Worm (Caenorhabditis elegans) whole organism, L1 larva: ENCODE measurements around the gene idpp-13.

Source experiments
- C04F5.9 ChIP-seq: sonication (generic microtip); optimal IDR thresholded peaks from 2 replicates; lab custom pipeline; 2016; ENCODE audit warnings: missing genetic modification characterization, missing compliant biosample characterization
- C34B4.2 ChIP-seq: sonication (generic microtip); optimal IDR thresholded peaks from 2 replicates; lab custom pipeline; 2017; ENCODE audit warnings: mild to moderate bottlenecking, missing genetic modification characterization, missing compliant biosample characterization
- F16B12.6 ChIP-seq: fragments of 150-350 bp; optimal IDR thresholded peaks from 2 replicates; lab custom pipeline; 2014; ENCODE audit warnings: missing biosample characterization, missing genetic modification characterization
- Y116A8C.19 ChIP-seq: sonication (generic microtip); optimal IDR thresholded peaks from 2 replicates; lab custom pipeline; 2016; ENCODE audit warnings: missing compliant biosample characterization, missing genetic modification characterization, borderline replicate concordance
- ama-1 ChIP-seq: fragments of 150-350 bp; optimal IDR thresholded peaks from 2 replicates; lab custom pipeline; 2014
- blmp-1 ChIP-seq: fragments of 150-350 bp; optimal IDR thresholded peaks from 2 replicates; lab custom pipeline; 2014; ENCODE audit warnings: missing biosample characterization, missing genetic modification characterization
- ceh-82 ChIP-seq, 3 experiments: fragments of 150-350 bp in 1 of 3; sonication (generic microtip) in 2 of 3; optimal IDR thresholded peaks; 2 replicates each; lab custom pipeline; 2014 to 2017; ENCODE audit warnings: missing biosample characterization in 3 of 3, missing genetic modification characterization in 3 of 3
- ceh-90 ChIP-seq: sonication (generic microtip); optimal IDR thresholded peaks from 2 replicates; lab custom pipeline; 2016; ENCODE audit warnings: missing genetic modification characterization, missing compliant biosample characterization
- ces-1 ChIP-seq: fragments of 150-350 bp; optimal IDR thresholded peaks from 2 replicates; lab custom pipeline; 2014; ENCODE audit warnings: missing biosample characterization, missing genetic modification reagents, missing genetic modification characterization
- dpl-1 ChIP-seq, 3 experiments: fragments of 150-350 bp in 2 of 3; sonication (generic microtip) in 1 of 3; optimal IDR thresholded peaks; 2 replicates each; lab custom pipeline; 2014 to 2017; ENCODE audit warnings: missing biosample characterization in 3 of 3, missing genetic modification characterization in 3 of 3, missing genetic modification reagents in 3 of 3
- dsc-1 ChIP-seq: sonication (generic microtip); optimal IDR thresholded peaks from 2 replicates; lab custom pipeline; 2016; ENCODE audit warnings: mild to moderate bottlenecking, missing genetic modification characterization, missing compliant biosample characterization
- efl-1 ChIP-seq, 4 experiments: fragments of 150-350 bp; optimal IDR thresholded peaks in 3 of 4; peaks in 1 of 4; 1 replicate in 1 of 4; 2 replicates in 3 of 4; lab custom pipeline; 2014; ENCODE audit warnings: missing biosample characterization in 2 of 4, missing genetic modification characterization in 2 of 4, missing genetic modification reagents in 2 of 4
- elt-2 ChIP-seq: sonication (generic microtip); optimal IDR thresholded peaks from 2 replicates; lab custom pipeline; 2016; ENCODE audit warnings: missing genetic modification characterization, mild to moderate bottlenecking, inconsistent platforms, missing compliant biosample characterization, missing genetic modification reagents
- elt-3 ChIP-seq, 6 experiments: fragments of 150-350 bp in 1 of 6; sonication (generic microtip); optimal IDR thresholded peaks; 2 replicates each; lab custom pipeline; 2017 to 2018; ENCODE audit warnings: missing biosample characterization in 6 of 6, missing genetic modification characterization in 6 of 6, inconsistent platforms in 1 of 6
- fkh-10 ChIP-seq: sonication (generic microtip); optimal IDR thresholded peaks from 2 replicates; lab custom pipeline; 2017; ENCODE audit warnings: missing biosample characterization, missing genetic modification reagents, missing genetic modification characterization
- fkh-4 ChIP-seq: sonication (generic microtip); optimal IDR thresholded peaks from 2 replicates; lab custom pipeline; 2016; ENCODE audit warnings: missing compliant biosample characterization, missing genetic modification characterization, borderline replicate concordance
- fkh-8 ChIP-seq: sonication (generic microtip); optimal IDR thresholded peaks from 2 replicates; lab custom pipeline; 2016; ENCODE audit warnings: mild to moderate bottlenecking, missing genetic modification characterization, missing compliant biosample characterization
- fos-1 ChIP-seq: fragments of 150-350 bp; optimal IDR thresholded peaks from 2 replicates; lab custom pipeline; 2014; ENCODE audit warnings: missing biosample characterization, missing genetic modification characterization
- hpl-2 ChIP-seq: fragments of 150-350 bp; optimal IDR thresholded peaks from 2 replicates; lab custom pipeline; 2014; ENCODE audit warnings: missing biosample characterization, missing genetic modification reagents, missing genetic modification characterization
- jun-1 ChIP-seq: fragments of 150-350 bp; optimal IDR thresholded peaks from 2 replicates; lab custom pipeline; 2014; ENCODE audit warnings: missing biosample characterization, missing genetic modification reagents, missing genetic modification characterization
- lin-14 ChIP-seq: fragments of 200-800 bp; sonication (Bioruptor generic); optimal IDR thresholded peaks from 2 replicates; lab custom pipeline; 2018; ENCODE audit warnings: mild to moderate bottlenecking, missing genetic modification characterization, moderate library complexity, missing compliant biosample characterization
- lin-35 ChIP-seq, 2 experiments: fragments of 150-350 bp; optimal IDR thresholded peaks; 2 replicates each; lab custom pipeline; 2014; ENCODE audit warnings: missing biosample characterization in 2 of 2, missing genetic modification characterization in 2 of 2, missing genetic modification reagents in 2 of 2
- lin-39 ChIP-seq: fragments of 150-350 bp; optimal IDR thresholded peaks from 2 replicates; lab custom pipeline; 2014; ENCODE audit warnings: missing biosample characterization, missing genetic modification reagents, missing genetic modification characterization
- lir-3 ChIP-seq: sonication (generic microtip); optimal IDR thresholded peaks from 2 replicates; lab custom pipeline; 2016; ENCODE audit warnings: mild to moderate bottlenecking, missing genetic modification characterization, moderate library complexity, missing compliant biosample characterization; ENCODE audit not compliant: poor library complexity
- lsy-2 ChIP-seq, 2 experiments: fragments of 150-350 bp; optimal IDR thresholded peaks; 2 replicates each; lab custom pipeline; 2014; ENCODE audit warnings: missing biosample characterization in 2 of 2, missing genetic modification characterization in 2 of 2
- mep-1 ChIP-seq: fragments of 150-350 bp; optimal IDR thresholded peaks from 2 replicates; lab custom pipeline; 2014; ENCODE audit warnings: missing biosample characterization, missing genetic modification characterization
- nhr-11 ChIP-seq: fragments of 150-350 bp; optimal IDR thresholded peaks from 2 replicates; lab custom pipeline; 2014; ENCODE audit warnings: missing biosample characterization, missing genetic modification characterization
- nhr-12 ChIP-seq: sonication (generic microtip); optimal IDR thresholded peaks from 2 replicates; lab custom pipeline; 2017; ENCODE audit warnings: missing biosample characterization, missing genetic modification characterization
- nhr-19 ChIP-seq: fragments of 200-800 bp; sonication (Bioruptor generic); conservative IDR thresholded peaks from 2 replicates; pipeline ENCODE4 v1.3.6; 2022; ENCODE audit warnings: missing genetic modification characterization, missing compliant biosample characterization
- nhr-28 ChIP-seq: fragments of 150-350 bp; optimal IDR thresholded peaks from 2 replicates; lab custom pipeline; 2014; ENCODE audit warnings: missing biosample characterization, missing genetic modification characterization
- nhr-47 ChIP-seq: sonication (generic microtip); optimal IDR thresholded peaks from 2 replicates; lab custom pipeline; 2016; ENCODE audit warnings: mild to moderate bottlenecking, missing genetic modification characterization, moderate library complexity, missing compliant biosample characterization
- nhr-71 ChIP-seq: sonication (generic microtip); optimal IDR thresholded peaks from 2 replicates; lab custom pipeline; 2016; ENCODE audit warnings: mild to moderate bottlenecking, missing genetic modification characterization, moderate library complexity, missing compliant biosample characterization
- nhr-76 ChIP-seq: sonication (generic microtip); optimal IDR thresholded peaks from 2 replicates; lab custom pipeline; 2017; ENCODE audit warnings: missing biosample characterization, missing genetic modification characterization
- nhr-77 ChIP-seq: fragments of 150-350 bp; optimal IDR thresholded peaks from 2 replicates; lab custom pipeline; 2014; ENCODE audit warnings: missing biosample characterization, missing genetic modification characterization
- nhr-84 ChIP-seq: sonication (generic microtip); optimal IDR thresholded peaks from 2 replicates; lab custom pipeline; 2017; ENCODE audit warnings: missing biosample characterization, missing genetic modification characterization
- nhr-85 ChIP-seq: sonication (generic microtip); peaks from one replicate; lab custom pipeline; 2016; ENCODE audit warnings: missing genetic modification characterization, inconsistent platforms, missing compliant biosample characterization
- nhr-90 ChIP-seq: sonication (generic microtip); optimal IDR thresholded peaks from 2 replicates; lab custom pipeline; 2016; ENCODE audit warnings: mild to moderate bottlenecking, missing genetic modification characterization, missing compliant biosample characterization; ENCODE audit not compliant: poor library complexity
- pax-3 ChIP-seq: fragments of 200-800 bp; sonication (Bioruptor generic); optimal IDR thresholded peaks from 2 replicates; lab custom pipeline; 2018; ENCODE audit warnings: mild to moderate bottlenecking, missing genetic modification characterization, moderate library complexity, missing compliant biosample characterization
- rnt-1 ChIP-seq: sonication (generic microtip); optimal IDR thresholded peaks from 2 replicates; lab custom pipeline; 2016; ENCODE audit warnings: mild to moderate bottlenecking, missing genetic modification characterization, moderate library complexity, missing compliant biosample characterization
- snpc-4 ChIP-seq: fragments of 150-350 bp; optimal IDR thresholded peaks from 2 replicates; lab custom pipeline; 2014; ENCODE audit warnings: missing biosample characterization, missing genetic modification characterization
- snu-23 ChIP-seq: sonication (generic microtip); optimal IDR thresholded peaks from 2 replicates; lab custom pipeline; 2016; ENCODE audit warnings: missing genetic modification characterization, missing compliant biosample characterization
- sox-4 ChIP-seq: sonication (generic microtip); optimal IDR thresholded peaks from 2 replicates; lab custom pipeline; 2016; ENCODE audit warnings: missing genetic modification characterization, missing compliant biosample characterization
- sup-37 ChIP-seq: fragments of 200-800 bp; sonication (Bioruptor generic); optimal IDR thresholded peaks from 2 replicates; lab custom pipeline; 2018; ENCODE audit warnings: mild to moderate bottlenecking, missing genetic modification characterization, missing compliant biosample characterization
- swsn-7 ChIP-seq: sonication (generic microtip); optimal IDR thresholded peaks from 2 replicates; lab custom pipeline; 2016; ENCODE audit warnings: missing genetic modification characterization, missing compliant biosample characterization
- tbx-2 ChIP-seq: sonication (generic microtip); optimal IDR thresholded peaks from 2 replicates; lab custom pipeline; 2016; ENCODE audit warnings: missing genetic modification characterization, missing compliant biosample characterization
- unc-86 ChIP-seq: sonication (generic microtip); optimal IDR thresholded peaks from 2 replicates; lab custom pipeline; 2016; ENCODE audit warnings: missing genetic modification characterization, missing compliant biosample characterization
- xbp-1 ChIP-seq: sonication (generic microtip); optimal IDR thresholded peaks from 2 replicates; lab custom pipeline; 2016; ENCODE audit warnings: missing genetic modification characterization, missing compliant biosample characterization
- zag-1 ChIP-seq: fragments of 150-350 bp; optimal IDR thresholded peaks from 2 replicates; lab custom pipeline; 2014; ENCODE audit warnings: missing biosample characterization, missing genetic modification characterization
- ztf-11 ChIP-seq, 2 experiments: sonication (generic microtip); optimal IDR thresholded peaks; 2 replicates each; lab custom pipeline; 2016 to 2017; ENCODE audit warnings: missing genetic modification characterization in 2 of 2, missing biosample characterization in 1 of 2, missing compliant biosample characterization in 1 of 2
- ztf-4 ChIP-seq: fragments of 150-350 bp; optimal IDR thresholded peaks from 2 replicates; lab custom pipeline; 2014; ENCODE audit warnings: missing biosample characterization, missing genetic modification characterization

Gene idpp-13

DNA sequence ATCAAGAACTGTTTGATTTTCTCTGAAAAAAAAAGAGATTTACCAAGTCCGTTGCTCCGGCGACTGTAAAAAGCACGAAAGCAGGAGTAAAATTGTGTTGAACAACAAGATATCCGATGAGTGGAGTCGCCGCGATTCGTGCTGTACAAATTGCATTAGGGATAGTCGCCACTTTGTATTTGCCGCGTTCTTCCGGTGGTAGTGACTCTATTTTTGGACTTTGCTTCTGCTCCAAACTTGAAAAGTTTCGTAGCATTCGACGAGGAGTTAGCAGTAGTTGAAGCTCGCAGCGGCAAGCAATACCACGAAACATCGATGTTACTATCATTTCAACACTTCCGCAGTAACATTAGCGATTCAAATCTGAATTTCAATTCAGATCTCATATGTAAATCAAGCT lies 7.3 kb downstream of the idpp-13 start, which contains the start of gene crls-1:
crls-1 (minus strand) TSS at position 363 of the 400 bp plus-strand sequence.
- TF ChIP-seq rnt-1 (peak; percentile 7), C04F5.9 (no peak), nhr-47 (tag; lab: Kevin White, UChicago) (peak; percentile 3), elt-3 (tag; optimal IDR thresholded peaks at IDR 0.05; lab: Kevin White, UChicago) (no peak), Y116A8C.19 (tag; lab: Kevin White, UChicago) (no peak), zag-1 (tag; lab: Kevin White, UChicago) (no peak), nhr-85 (tag; lab: Kevin White, UChicago) (peak; percentile 14), lsy-2 (tag; optimal IDR thresholded peaks at IDR 0.05; lab: Kevin White, UChicago) (peak in 1 of 2 experiments; percentile 4)

- TF ChIP-seq nhr-19 (GFP tag; lab: Robert Waterston, UW) (no peak), unc-86 (tag; lab: Kevin White, UChicago) (no peak), hpl-2 (GFP tag; lab: Kevin White, UChicago) (no peak), nhr-12 (no peak), swsn-7 (tag; lab: Kevin White, UChicago) (no peak), fos-1 (tag; lab: Kevin White, UChicago) (peak; percentile 94), elt-2 (tag; lab: Kevin White, UChicago) (no peak), blmp-1 (peak; percentile 61), C34B4.2 (no peak), dsc-1 (tag; lab: Kevin White, UChicago) (no peak), rnt-1 (no peak), lsy-2 (tag; optimal IDR thresholded peaks at IDR 0.05; lab: Kevin White, UChicago) (peak in 1 of 2 experiments; percentile 45), ceh-90 (tag; lab: Kevin White, UChicago) (no peak), nhr-85 (tag; lab: Kevin White, UChicago) (no peak), jun-1 (peak; percentile 71), pax-3 (tag; lab: Kevin White, UChicago) (no peak), F16B12.6 (no peak), snpc-4 (tag; lab: Kevin White, UChicago) (no peak), nhr-90 (tag; lab: Kevin White, UChicago) (no peak), lir-3 (no peak), nhr-28 (no peak), C04F5.9 (no peak), fkh-10 (GFP tag; lab: Kevin White, UChicago) (no peak), snu-23 (GFP tag; lab: Kevin White, UChicago) (peak; percentile 5), lin-35 (GFP tag; optimal IDR thresholded peaks at IDR 0.05; lab: Kevin White, UChicago) (no peak), ama-1 (no peak), mep-1 (tag; lab: Kevin White, UChicago) (no peak), Y116A8C.19 (tag; lab: Kevin White, UChicago) (no peak), efl-1 (optimal IDR thresholded peaks at IDR 0.05; lab: Kevin White, UChicago) (peak; percentile 6 to 49), efl-1 (GFP tag; optimal IDR thresholded peaks at IDR 0.05 in 1 of 2; lab: Kevin White, UChicago) (peak in 1 of 2 experiments; percentile 7), ces-1 (no peak), zag-1 (tag; lab: Kevin White, UChicago) (no peak), nhr-11 (tag; lab: Kevin White, UChicago) (no peak), ztf-4 (no peak), ztf-11 (tag; optimal IDR thresholded peaks at IDR 0.05; lab: Kevin White, UChicago) (no peak), nhr-77 (no peak), nhr-76 (tag; lab: Kevin White, UChicago) (no peak), fkh-8 (no peak), dpl-1 (GFP tag; optimal IDR thresholded peaks at IDR 0.05; lab: Kevin White, UChicago) (no peak), xbp-1 (tag; lab: Kevin White, UChicago) (no peak), nhr-84 (tag; lab: Kevin White, UChicago) (no peak), nhr-71 (tag; lab: Kevin White, UChicago) (no peak), sox-4 (tag; lab: Kevin White, UChicago) (no peak), tbx-2 (no peak), lin-39 (tag; lab: Kevin White, UChicago) (no peak), ceh-82 (tag; optimal IDR thresholded peaks at IDR 0.05; lab: Kevin White, UChicago) (no peak), sup-37 (GFP tag; lab: Kevin White, UChicago) (no peak), fkh-4 (tag; lab: Kevin White, UChicago) (no peak), lin-14 (peak; percentile 36)
Observed at ce11 chrIII:907990-908389, 8.8 kb downstream of the idpp-13 start.
